Worm (Caenorhabditis elegans) whole organism, late embryonic: Measurements from ENCODE around the gene Y43F8B.3.

Experiments
- C38D4.7 ChIP-seq: fragments of 200-800 bp; sonication (Bioruptor generic); optimal IDR thresholded peaks from 2 replicates; lab custom pipeline; 2018; ENCODE audit warnings: mild to moderate bottlenecking, missing genetic modification characterization, moderate library complexity, missing compliant biosample characterization
- F13H6.1 ChIP-seq: sonication (generic microtip); optimal IDR thresholded peaks from 2 replicates; lab custom pipeline; 2016; ENCODE audit warnings: missing genetic modification characterization, missing compliant biosample characterization
- K09A11.1 ChIP-seq: sonication (generic microtip); optimal IDR thresholded peaks from 2 replicates; lab custom pipeline; 2017; ENCODE audit warnings: antibody characterized with exemption, mild to moderate bottlenecking, missing genetic modification characterization, missing compliant biosample characterization; ENCODE audit not compliant: insufficient read depth
- T23F11.4 ChIP-seq: fragments of 200-800 bp; sonication (Bioruptor generic); optimal IDR thresholded peaks from 2 replicates; lab custom pipeline; 2018; ENCODE audit warnings: mild to moderate bottlenecking, missing genetic modification characterization, missing compliant biosample characterization
- ceh-22 ChIP-seq: sonication (generic microtip); optimal IDR thresholded peaks from 2 replicates; lab custom pipeline; 2017; ENCODE audit warnings: missing biosample characterization, missing genetic modification characterization
- ceh-24 ChIP-seq: sonication (generic microtip); optimal IDR thresholded peaks from 2 replicates; lab custom pipeline; 2016; ENCODE audit warnings: mild to moderate bottlenecking, missing genetic modification characterization, missing compliant biosample characterization
- ceh-34 ChIP-seq: sonication (generic microtip); optimal IDR thresholded peaks from 2 replicates; lab custom pipeline; 2016; ENCODE audit warnings: mild to moderate bottlenecking, missing genetic modification characterization, missing compliant biosample characterization
- ceh-45 ChIP-seq: fragments of 200-800 bp; sonication (Bioruptor generic); IDR thresholded peaks from 2 replicates; pipeline ENCODE4 v1.3.6; 2022; ENCODE audit warnings: missing genetic modification reagents, missing genetic modification characterization, missing compliant biosample characterization
- ceh-48 ChIP-seq: sonication (generic microtip); optimal IDR thresholded peaks from 2 replicates; lab custom pipeline; 2016; ENCODE audit warnings: missing genetic modification characterization, inconsistent platforms, missing compliant biosample characterization
- ceh-9 ChIP-seq: sonication (generic microtip); optimal IDR thresholded peaks from 2 replicates; lab custom pipeline; 2016; ENCODE audit warnings: mild to moderate bottlenecking, missing genetic modification characterization, inconsistent platforms, missing compliant biosample characterization
- che-1 ChIP-seq: sonication (generic microtip); optimal IDR thresholded peaks from 2 replicates; lab custom pipeline; 2016; ENCODE audit warnings: mild to moderate bottlenecking, missing genetic modification characterization, missing compliant biosample characterization
- dve-1 ChIP-seq: sonication (generic microtip); optimal IDR thresholded peaks from 2 replicates; lab custom pipeline; 2017; ENCODE audit warnings: antibody characterized with exemption, mild to moderate bottlenecking, missing genetic modification characterization, missing compliant biosample characterization
- ets-4 ChIP-seq: sonication (generic microtip); optimal IDR thresholded peaks from 2 replicates; lab custom pipeline; 2016; ENCODE audit warnings: missing genetic modification characterization, missing compliant biosample characterization
- fkh-10 ChIP-seq: fragments of 150-350 bp; optimal IDR thresholded peaks from 2 replicates; lab custom pipeline; 2014; ENCODE audit warnings: missing biosample characterization, missing genetic modification reagents, missing genetic modification characterization
- hlh-15 ChIP-seq: sonication (generic microtip); optimal IDR thresholded peaks from 2 replicates; lab custom pipeline; 2016; ENCODE audit warnings: missing genetic modification characterization, missing compliant biosample characterization
- hlh-6 ChIP-seq: sonication (generic microtip); optimal IDR thresholded peaks from 2 replicates; lab custom pipeline; 2016; ENCODE audit warnings: missing genotype, missing genetic modification characterization, missing compliant biosample characterization
- lin-11 ChIP-seq: fragments of 200-800 bp; sonication (Bioruptor generic); optimal IDR thresholded peaks from 2 replicates; lab custom pipeline; 2018; ENCODE audit warnings: mild to moderate bottlenecking, missing genetic modification characterization, missing compliant biosample characterization
- madf-2 ChIP-seq: sonication (generic microtip); optimal IDR thresholded peaks from 2 replicates; lab custom pipeline; 2017; ENCODE audit warnings: missing genetic modification characterization, missing compliant biosample characterization
- nfya-1 ChIP-seq: sonication (generic microtip); optimal IDR thresholded peaks from 2 replicates; lab custom pipeline; 2017; ENCODE audit warnings: missing genetic modification characterization, mild to moderate bottlenecking, missing compliant biosample characterization, antibody characterized with exemption, moderate library complexity
- nhr-11 ChIP-seq: fragments of 150-350 bp; optimal IDR thresholded peaks from 2 replicates; lab custom pipeline; 2014; ENCODE audit warnings: missing biosample characterization, missing genetic modification characterization
- pag-3 ChIP-seq: sonication (generic microtip); optimal IDR thresholded peaks from 2 replicates; lab custom pipeline; 2016; ENCODE audit warnings: missing compliant biosample characterization, missing genetic modification characterization, borderline replicate concordance
- pha-2 ChIP-seq: sonication (generic microtip); optimal IDR thresholded peaks from 2 replicates; lab custom pipeline; 2017; ENCODE audit warnings: mild to moderate bottlenecking, missing genetic modification characterization, missing compliant biosample characterization
- pha-4 ChIP-seq: fragments of 150-350 bp; optimal IDR thresholded peaks from 2 replicates; lab custom pipeline; 2018; ENCODE audit warnings: missing biosample characterization, missing genetic modification reagents, missing genetic modification characterization
- pqm-1 ChIP-seq: sonication (generic microtip); optimal IDR thresholded peaks from 2 replicates; lab custom pipeline; 2016; ENCODE audit warnings: missing genetic modification characterization, missing compliant biosample characterization
- rnt-1 ChIP-seq: sonication (generic microtip); optimal IDR thresholded peaks from 2 replicates; lab custom pipeline; 2016; ENCODE audit warnings: missing genetic modification characterization, missing compliant biosample characterization
- sdc-2 ChIP-seq: sonication (generic microtip); optimal IDR thresholded peaks from 2 replicates; lab custom pipeline; 2016; ENCODE audit warnings: missing genotype, missing genetic modification characterization, missing compliant biosample characterization
- sox-2 ChIP-seq: fragments of 200-800 bp; sonication (Bioruptor generic); IDR thresholded peaks from 2 replicates; pipeline ENCODE4 v1.3.6; 2022; ENCODE audit warnings: missing genetic modification reagents, missing genetic modification characterization, missing compliant biosample characterization
- syd-9 ChIP-seq: sonication (generic microtip); optimal IDR thresholded peaks from 2 replicates; lab custom pipeline; 2016; ENCODE audit warnings: mild to moderate bottlenecking, missing genetic modification characterization, moderate library complexity, missing compliant biosample characterization
- tbx-2 ChIP-seq: sonication (generic microtip); optimal IDR thresholded peaks from 2 replicates; lab custom pipeline; 2016; ENCODE audit warnings: missing genetic modification characterization, missing compliant biosample characterization
- tbx-7 ChIP-seq: sonication (generic microtip); optimal IDR thresholded peaks from 2 replicates; lab custom pipeline; 2016; ENCODE audit warnings: missing genotype, missing genetic modification characterization, missing compliant biosample characterization
- unc-55 ChIP-seq: sonication (generic microtip); optimal IDR thresholded peaks from 2 replicates; lab custom pipeline; 2017; ENCODE audit warnings: missing biosample characterization, missing genetic modification reagents, missing genetic modification characterization
- unc-86 ChIP-seq: sonication (generic microtip); optimal IDR thresholded peaks from 2 replicates; lab custom pipeline; 2016; ENCODE audit warnings: missing genetic modification characterization, missing compliant biosample characterization
- zip-5 ChIP-seq: sonication (generic microtip); optimal IDR thresholded peaks from 2 replicates; lab custom pipeline; 2016; ENCODE audit warnings: missing genetic modification characterization, missing compliant biosample characterization

The Y43F8B.3 gene

DNA sequence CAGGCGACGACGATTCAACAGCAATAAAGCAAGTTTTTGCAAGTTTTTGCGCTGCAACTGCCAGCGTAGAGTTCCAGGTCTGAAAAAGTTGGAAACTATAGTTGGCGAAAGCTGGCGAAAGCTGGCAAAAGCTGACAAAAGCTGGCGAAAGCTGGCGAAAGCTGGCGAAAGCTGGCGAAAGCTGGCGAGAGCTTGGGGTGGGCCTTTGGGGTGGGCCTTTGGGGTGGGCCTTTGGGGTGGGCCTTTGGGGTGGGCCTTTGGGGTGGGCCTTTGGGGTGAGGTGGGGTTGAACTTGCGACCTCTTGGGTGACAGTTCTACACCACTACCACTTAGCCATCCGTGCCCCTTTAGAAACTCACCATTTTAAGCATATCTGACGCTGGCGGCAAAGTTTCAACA is 7.8 kb upstream of the Y43F8B.3 start:
- TF ChIP-seq pha-4 (tag; lab: Kevin White, UChicago) (no peak), syd-9 (tag; lab: Kevin White, UChicago) (no peak), hlh-6 (tag; lab: Kevin White, UChicago) (no peak), tbx-7 (tag; lab: Kevin White, UChicago) (no peak), hlh-15 (tag; lab: Kevin White, UChicago) (no peak), K09A11.1 (tag; lab: Kevin White, UChicago) (no peak), nfya-1 (tag; lab: Kevin White, UChicago) (no peak), ceh-22 (tag; lab: Kevin White, UChicago) (no peak), madf-2 (tag; lab: Kevin White, UChicago) (no peak), ceh-34 (no peak), ceh-48 (tag; lab: Kevin White, UChicago) (no peak), nhr-11 (no peak), ceh-9 (tag; lab: Kevin White, UChicago) (no peak), ets-4 (tag; lab: Kevin White, UChicago) (no peak), F13H6.1 (tag; lab: Kevin White, UChicago) (no peak), tbx-2 (no peak), T23F11.4 (GFP tag; lab: Kevin White, UChicago) (no peak), C38D4.7 (GFP tag; lab: Kevin White, UChicago) (no peak), ceh-45 (GFP tag; lab: Robert Waterston, UW) (no peak), che-1 (tag; lab: Kevin White, UChicago) (no peak)

- TF ChIP-seq T23F11.4 (GFP tag; lab: Kevin White, UChicago) (no peak), fkh-10 (GFP tag; lab: Kevin White, UChicago) (no peak), ets-4 (tag; lab: Kevin White, UChicago) (no peak), zip-5 (tag; lab: Kevin White, UChicago) (no peak)
Measured at ce11 chrV:19495587-19495986, 7.3 kb upstream of the Y43F8B.3 start, which contains the start of gene scl-21. Gene scl-21, minus strand, starts transcription at chrV:19495687.

- TF ChIP-seq lin-11 (tag; lab: Kevin White, UChicago) = no peak
- no peak for TF ChIP-seq ceh-24 (tag; lab: Kevin White, UChicago)
- TF ChIP-seq unc-55 (GFP tag; lab: Kevin White, UChicago) = no peak
- no peak for TF ChIP-seq che-1 (tag; lab: Kevin White, UChicago)
- no peak for TF ChIP-seq pag-3 (tag; lab: Kevin White, UChicago)
- TF ChIP-seq rnt-1 (tag; lab: Kevin White, UChicago) = no peak
- TF ChIP-seq T23F11.4 (GFP tag; lab: Kevin White, UChicago) = no peak
- TF ChIP-seq pqm-1 (tag; lab: Kevin White, UChicago) = no peak
- TF ChIP-seq ceh-48 (tag; lab: Kevin White, UChicago) = no peak
- TF ChIP-seq sox-2 = no peak
- TF ChIP-seq sdc-2 (tag; lab: Kevin White, UChicago) = no peak
Measured at ce11 chrV:19497087-19497486, 5.8 kb upstream of the Y43F8B.3 start.

ce11 chrV:19501389-19501788 is 1.5 kb upstream of the Y43F8B.3 start:
- TF ChIP-seq pag-3 (tag; lab: Kevin White, UChicago) (no peak), che-1 (tag; lab: Kevin White, UChicago) (no peak), tbx-7 (tag; lab: Kevin White, UChicago) (no peak)

- TF ChIP-seq nfya-1 (tag; lab: Kevin White, UChicago) = no peak
- TF ChIP-seq pag-3 (tag; lab: Kevin White, UChicago) = peak; percentile 57
- TF ChIP-seq, all 69 proteins: peak for 1
Measured at ce11 chrV:19509061-19509460, 6.2 kb downstream of the Y43F8B.3 start.

ce11 chrV:19510352-19510751 is 7.5 kb downstream of the Y43F8B.3 start:
- TF ChIP-seq sox-2 = no peak
- TF ChIP-seq dve-1 (tag; lab: Kevin White, UChicago) = peak; percentile 91
- no peak for TF ChIP-seq hlh-15 (tag; lab: Kevin White, UChicago)
- no peak for TF ChIP-seq unc-86 (tag; lab: Kevin White, UChicago)
- TF ChIP-seq pha-2 (tag; lab: Kevin White, UChicago) = no peak
